Worm (Caenorhabditis elegans) whole organism, L4 larva: ENCODE measurements around the gene R148.4.
A peak's percentile ranks its signal among the peaks of the same experiment; 100 is the strongest.

Experiments used
- D1046.2 ChIP-seq: fragments of 200-800 bp; sonication (Bioruptor generic); IDR thresholded peaks from 2 replicates; pipeline ENCODE4 v1.3.6; 2022; ENCODE audit warnings: missing genetic modification characterization, missing compliant biosample characterization
- F10B5.3 ChIP-seq: sonication (generic microtip); optimal IDR thresholded peaks from 2 replicates; lab custom pipeline; 2016; ENCODE audit warnings: mild to moderate bottlenecking, missing genetic modification characterization, missing compliant biosample characterization
- F26F4.8 ChIP-seq: fragments of 200-800 bp; sonication (Bioruptor generic); conservative IDR thresholded peaks from 2 replicates; pipeline ENCODE4 v1.3.6; 2022; ENCODE audit warnings: missing genetic modification characterization, missing compliant biosample characterization
- F44E2.7 ChIP-seq: fragments of 200-800 bp; sonication (Bioruptor generic); IDR thresholded peaks from 2 replicates; pipeline ENCODE4 v2.1.2; 2022; ENCODE audit warnings: missing genetic modification characterization, missing compliant biosample characterization
- F49E8.2 ChIP-seq: sonication (generic microtip); optimal IDR thresholded peaks from 2 replicates; lab custom pipeline; 2016; ENCODE audit warnings: missing compliant biosample characterization, mild to moderate bottlenecking, missing genetic modification characterization, borderline replicate concordance
- Y48G9A.11 ChIP-seq: fragments of 200-800 bp; sonication (Bioruptor generic); IDR thresholded peaks from 2 replicates; pipeline ENCODE4 v1.3.6; 2022; ENCODE audit warnings: missing genetic modification reagents, missing genetic modification characterization, missing compliant biosample characterization
- aha-1 ChIP-seq: fragments of 150-350 bp; peaks from one replicate; lab custom pipeline; 2014; ENCODE audit warnings: missing biosample characterization, missing genetic modification characterization
- ceh-44 ChIP-seq: fragments of 200-800 bp; sonication (Bioruptor generic); IDR thresholded peaks from 2 replicates; pipeline ENCODE4 v1.3.6; 2022; ENCODE audit warnings: missing genetic modification reagents, missing genetic modification characterization, missing compliant biosample characterization
- ceh-62 ChIP-seq: sonication (generic microtip); optimal IDR thresholded peaks from 2 replicates; lab custom pipeline; 2017; ENCODE audit warnings: missing biosample characterization, missing genetic modification characterization
- ctbp-1 ChIP-seq: fragments of 200-800 bp; sonication (Bioruptor generic); IDR thresholded peaks from 2 replicates; pipeline ENCODE4 v1.3.6; 2022; ENCODE audit warnings: missing genetic modification reagents, missing genetic modification characterization, missing compliant biosample characterization
- daf-12 ChIP-seq: fragments of 150-350 bp; optimal IDR thresholded peaks from 2 replicates; lab custom pipeline; 2014; ENCODE audit warnings: missing biosample characterization, missing genetic modification reagents, missing genetic modification characterization
- dmd-8 ChIP-seq: fragments of 200-800 bp; sonication (Bioruptor generic); IDR thresholded peaks from 2 replicates; pipeline ENCODE4 v1.3.6; 2022; ENCODE audit warnings: missing genetic modification characterization, missing compliant biosample characterization
- egl-43 ChIP-seq: fragments of 200-800 bp; sonication (Bioruptor generic); IDR thresholded peaks from 2 replicates; pipeline ENCODE4 v1.3.6; 2022; ENCODE audit warnings: missing genetic modification reagents, missing genetic modification characterization, missing compliant biosample characterization
- fos-1 ChIP-seq: fragments of 150-350 bp; optimal IDR thresholded peaks from 2 replicates; lab custom pipeline; 2014; ENCODE audit warnings: missing biosample characterization, missing genetic modification characterization
- lim-7 ChIP-seq: fragments of 200-800 bp; sonication (Bioruptor generic); IDR thresholded peaks from 2 replicates; pipeline ENCODE4 v1.3.6; 2022; ENCODE audit warnings: missing genetic modification characterization, missing compliant biosample characterization
- lin-13 ChIP-seq: fragments of 150-350 bp; optimal IDR thresholded peaks from 2 replicates; lab custom pipeline; 2014; ENCODE audit warnings: missing biosample characterization, missing genetic modification reagents, missing genetic modification characterization
- lin-15B ChIP-seq: fragments of 150-350 bp; sonication (generic microtip); optimal IDR thresholded peaks from 3 replicates; lab custom pipeline; 2014; ENCODE audit warnings: missing biosample characterization, missing genetic modification characterization
- lin-39 ChIP-seq: fragments of 150-350 bp; optimal IDR thresholded peaks from 2 replicates; lab custom pipeline; 2014; ENCODE audit warnings: missing biosample characterization, missing genetic modification reagents, missing genetic modification characterization
- mxl-2 ChIP-seq: fragments of 200-800 bp; sonication (Bioruptor generic); conservative IDR thresholded peaks from 2 replicates; pipeline ENCODE4 v1.3.6; 2022; ENCODE audit warnings: missing genetic modification reagents, missing genetic modification characterization, missing compliant biosample characterization
- nhr-11 ChIP-seq: fragments of 150-350 bp; optimal IDR thresholded peaks from 2 replicates; lab custom pipeline; 2014; ENCODE audit warnings: missing biosample characterization, missing genetic modification characterization
- nhr-237 ChIP-seq: sonication (generic microtip); optimal IDR thresholded peaks from 2 replicates; lab custom pipeline; 2017; ENCODE audit warnings: missing biosample characterization, missing genetic modification characterization
- nhr-28 ChIP-seq: fragments of 150-350 bp; optimal IDR thresholded peaks from 2 replicates; lab custom pipeline; 2014; ENCODE audit warnings: missing biosample characterization, missing genetic modification characterization
- nhr-42 ChIP-seq: fragments of 200-800 bp; sonication (Bioruptor generic); IDR thresholded peaks from 2 replicates; pipeline ENCODE4 v1.3.6; 2022; ENCODE audit warnings: missing genetic modification characterization, missing compliant biosample characterization
- nhr-6 ChIP-seq: fragments of 150-350 bp; optimal IDR thresholded peaks from 2 replicates; lab custom pipeline; 2014; ENCODE audit warnings: missing biosample characterization, missing genetic modification characterization
- nhr-77 ChIP-seq: fragments of 150-350 bp; optimal IDR thresholded peaks from 2 replicates; lab custom pipeline; 2014; ENCODE audit warnings: missing biosample characterization, missing genetic modification characterization
- set-16 ChIP-seq: fragments of 200-800 bp; sonication (Bioruptor generic); IDR thresholded peaks from 2 replicates; pipeline ENCODE4 v1.3.6; 2022; ENCODE audit warnings: missing genetic modification reagents, missing genetic modification characterization, missing compliant biosample characterization
- skn-1 ChIP-seq: fragments of 150-350 bp; optimal IDR thresholded peaks from 2 replicates; lab custom pipeline; 2014; ENCODE audit warnings: missing biosample characterization, missing genetic modification characterization
- tag-97 ChIP-seq: fragments of 200-800 bp; sonication (Bioruptor generic); IDR thresholded peaks from 2 replicates; pipeline ENCODE4 v1.3.6; 2022; ENCODE audit warnings: missing genetic modification characterization, missing compliant biosample characterization
- unc-130 ChIP-seq: sonication (generic microtip); optimal IDR thresholded peaks from 2 replicates; lab custom pipeline; 2016; ENCODE audit warnings: missing genetic modification reagents, missing genetic modification characterization, missing compliant biosample characterization
- unc-39 ChIP-seq: sonication (generic microtip); optimal IDR thresholded peaks from 2 replicates; lab custom pipeline; 2017; ENCODE audit warnings: missing biosample characterization, missing genetic modification characterization
- unc-62 ChIP-seq, 3 experiments: fragments of 150-350 bp in 1 of 3; sonication (generic microtip); optimal IDR thresholded peaks in 2 of 3; peaks in 1 of 3; 1 replicate in 1 of 3; 2 replicates in 2 of 3; lab custom pipeline; 2014 to 2017; ENCODE audit warnings: missing biosample characterization in 3 of 3, missing genetic modification characterization in 3 of 3, missing genetic modification reagents in 3 of 3, missing genotype in 1 of 3
- vab-7 ChIP-seq: fragments of 200-800 bp; sonication (Bioruptor generic); IDR thresholded peaks from 2 replicates; pipeline ENCODE4 v1.3.6; 2022; ENCODE audit warnings: missing genetic modification reagents, missing genetic modification characterization, missing compliant biosample characterization
- ztf-7 ChIP-seq: fragments of 150-350 bp; optimal IDR thresholded peaks from 2 replicates; lab custom pipeline; 2014; ENCODE audit warnings: missing biosample characterization, missing genetic modification characterization

Gene R148.4

DNA sequence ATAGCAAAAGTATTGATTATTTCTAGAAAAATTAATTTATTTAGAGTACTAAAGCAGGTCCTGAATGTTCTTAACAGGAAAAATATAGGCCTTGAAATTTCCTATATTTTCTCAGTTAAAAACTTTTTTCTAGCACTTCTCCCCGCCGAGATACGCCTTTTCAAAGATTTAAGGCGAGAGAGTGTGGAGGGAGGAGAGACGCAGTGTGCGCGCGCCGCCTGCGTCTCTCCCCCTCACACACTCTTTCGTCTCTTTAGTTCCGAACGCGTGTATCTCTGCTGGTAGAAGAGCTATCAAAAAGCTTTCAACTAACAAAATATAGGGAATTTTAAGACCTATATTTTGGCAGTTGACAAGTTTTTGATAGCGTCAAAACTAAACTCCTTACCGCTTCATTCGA lies 26.5 kb downstream of the R148.4 start:
- TF ChIP-seq set-16 (GFP tag; lab: Robert Waterston, UW) (peak; percentile 12; the same call in 1 of the 2 replicates), unc-39 (tag; lab: Kevin White, UChicago) (no peak), aha-1 (tag; lab: Kevin White, UChicago) (peak; percentile 42)

DNA sequence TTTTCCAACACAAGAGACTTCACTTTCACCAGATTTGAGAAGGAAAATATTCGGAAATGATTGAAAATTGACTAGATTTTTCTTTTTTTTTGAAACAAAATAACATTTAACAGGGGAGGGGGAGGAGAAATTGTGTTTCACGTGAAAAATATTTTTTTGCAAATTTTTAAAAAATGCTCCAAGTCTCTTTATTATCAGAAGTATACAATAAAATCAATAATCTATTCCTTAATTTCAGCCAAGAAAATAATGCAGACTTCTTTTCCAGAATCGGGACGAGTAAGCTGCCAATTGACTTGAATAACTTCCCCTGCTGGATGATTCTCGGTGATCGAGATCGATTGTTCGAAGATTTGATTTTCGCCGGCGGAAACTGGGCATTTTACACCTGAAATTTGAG lies 26.9 kb downstream of the R148.4 start, which contains the start of gene R148.7:
R148.7 (minus strand) TSS at position 101 of the 400 bp plus-strand sequence.
- TF ChIP-seq nhr-28 (tag; lab: Kevin White, UChicago) (no peak), F49E8.2 (tag; lab: Kevin White, UChicago) (no peak), ztf-7 (no peak), unc-130 (GFP tag; lab: Kevin White, UChicago) (no peak), nhr-237 (tag; lab: Kevin White, UChicago) (no peak), tag-97 (GFP tag; lab: Robert Waterston, UW) (no peak), nhr-42 (GFP tag; lab: Robert Waterston, UW) (no peak), D1046.2 (no peak), nhr-6 (no peak), lin-15B (tag; lab: Kevin White, UChicago) (no peak), set-16 (GFP tag; lab: Robert Waterston, UW) (no peak), nhr-77 (tag; lab: Kevin White, UChicago) (no peak), F44E2.7 (GFP tag; lab: Robert Waterston, UW) (no peak)
- TF ChIP-seq, all 104 proteins: peak for 0

DNA sequence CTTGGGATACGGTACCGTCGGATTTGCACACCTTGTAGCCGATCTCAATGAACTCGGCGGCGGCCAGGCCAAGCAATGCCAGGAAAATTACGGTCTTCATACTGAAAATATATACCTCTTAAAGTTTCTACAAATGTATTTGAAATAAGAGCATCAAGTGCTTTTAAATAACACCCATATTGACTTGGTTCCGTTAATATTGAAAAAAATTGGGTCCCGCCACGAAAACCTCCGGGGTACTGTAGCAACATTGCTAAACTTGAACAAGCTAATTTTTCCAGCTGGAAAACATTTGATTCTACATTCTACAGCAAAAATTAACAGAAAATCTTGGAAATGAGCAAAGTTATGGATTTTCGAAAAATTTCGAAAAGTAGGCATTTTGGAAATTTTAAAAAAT lies 28.0 kb downstream of the R148.4 start, which contains the start of gene heh-1:
heh-1 (minus strand) TSS at position 101 of the 400 bp plus-strand sequence.
- TF ChIP-seq set-16 (GFP tag; lab: Robert Waterston, UW) (no peak), aha-1 (tag; lab: Kevin White, UChicago) (peak; percentile 62)

DNA sequence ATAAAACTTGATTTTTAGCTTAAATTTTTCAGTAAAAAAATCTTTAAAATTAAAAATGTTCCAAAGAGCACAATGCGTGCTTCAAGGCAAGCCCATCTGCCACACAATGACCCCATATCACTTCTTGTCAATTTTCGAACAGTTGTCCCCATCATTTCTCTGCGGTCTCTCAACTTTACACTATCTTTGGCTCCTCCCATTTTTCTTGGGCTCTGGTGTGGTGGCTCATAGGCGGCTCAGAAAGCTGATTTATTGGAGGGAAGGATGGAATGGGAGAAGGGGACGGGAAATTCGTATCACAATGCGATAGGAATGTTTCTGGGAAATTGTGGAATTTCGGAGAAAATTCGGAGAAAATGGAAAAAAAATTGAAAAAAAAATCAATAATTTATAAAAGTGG lies 29.2 kb downstream of the R148.4 start:
- no peak for TF ChIP-seq F10B5.3 (tag; lab: Kevin White, UChicago)
- TF ChIP-seq daf-12 (tag; lab: Kevin White, UChicago), result no peak
- TF ChIP-seq ctbp-1 (GFP tag; lab: Robert Waterston, UW), result no peak
- no peak for TF ChIP-seq Y48G9A.11 (GFP tag; lab: Robert Waterston, UW)
- TF ChIP-seq skn-1 (tag; lab: Kevin White, UChicago), result no peak
- TF ChIP-seq, all 104 proteins: peak for 0

DNA sequence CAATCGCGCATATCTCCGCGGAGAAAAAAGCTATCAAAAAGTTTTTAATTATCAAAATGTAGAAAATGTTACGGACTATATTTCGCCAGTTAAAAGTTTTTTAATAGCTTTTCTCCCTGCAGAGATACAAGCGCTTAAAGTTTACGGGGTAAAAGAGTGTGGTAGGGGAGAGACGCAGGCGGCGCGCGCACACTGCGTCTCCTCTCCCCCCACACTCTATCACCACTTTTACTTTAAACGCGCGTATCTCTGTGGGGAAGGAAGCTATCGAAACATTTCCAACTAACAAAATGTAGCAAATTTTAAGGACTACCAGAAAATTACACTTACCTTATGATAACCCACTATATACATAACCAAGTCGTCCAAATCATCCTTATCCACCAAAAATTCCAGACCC lies 32.2 kb downstream of the R148.4 start:
- no peak for TF ChIP-seq mxl-2
- TF ChIP-seq Y48G9A.11 (GFP tag; lab: Robert Waterston, UW), result no peak
- TF ChIP-seq ceh-44 (GFP tag; lab: Robert Waterston, UW), result no peak
- no peak for TF ChIP-seq lin-39 (tag; lab: Kevin White, UChicago)
- TF ChIP-seq nhr-42 (GFP tag; lab: Robert Waterston, UW), result no peak
- TF ChIP-seq F26F4.8 (GFP tag; lab: Robert Waterston, UW), result no peak
- TF ChIP-seq nhr-11, result no peak
- TF ChIP-seq ceh-62 (tag; lab: Kevin White, UChicago), result no peak
- TF ChIP-seq nhr-77 (tag; lab: Kevin White, UChicago), result no peak
- TF ChIP-seq ctbp-1 (GFP tag; lab: Robert Waterston, UW), result no peak
- no peak for TF ChIP-seq egl-43 (GFP tag; lab: Robert Waterston, UW)
- no peak for TF ChIP-seq skn-1 (tag; lab: Kevin White, UChicago)
- no peak for TF ChIP-seq lim-7 (GFP tag; lab: Robert Waterston, UW)
- TF ChIP-seq dmd-8, result no peak
- no peak for TF ChIP-seq aha-1 (tag; lab: Kevin White, UChicago)
- TF ChIP-seq fos-1 (tag; lab: Kevin White, UChicago), result no peak
- TF ChIP-seq unc-62 (GFP tag; optimal IDR thresholded peaks at IDR 0.05 in 1 of 2; lab: Kevin White, UChicago), result no peak
- TF ChIP-seq unc-62 (tag; optimal IDR thresholded peaks at IDR 0.05; lab: Kevin White, UChicago), result no peak
- no peak for TF ChIP-seq lin-13
- no peak for TF ChIP-seq vab-7 (GFP tag; lab: Robert Waterston, UW)
